Worm (Caenorhabditis elegans) whole organism, L4 larva: ENCODE results near the gene ifa-1.

Experiments
- ceh-62 ChIP-seq: sonication (generic microtip); optimal IDR thresholded peaks from 2 replicates; lab custom pipeline; 2017; ENCODE audit warnings: missing biosample characterization, missing genetic modification characterization
- mdl-1 ChIP-seq, 2 experiments: fragments of 150-350 bp in 1 of 2; sonication (generic microtip) in 1 of 2; optimal IDR thresholded peaks; 2 replicates each; lab custom pipeline; 2014 to 2017; ENCODE audit warnings: missing biosample characterization in 2 of 2, missing genetic modification characterization in 2 of 2
- unc-39 ChIP-seq: sonication (generic microtip); optimal IDR thresholded peaks from 2 replicates; lab custom pipeline; 2017; ENCODE audit warnings: missing biosample characterization, missing genetic modification characterization

ce11 chrX:11279276-11279675 lies 8.3 kb downstream of the ifa-1 start, which contains the start of gene F38B2.2:
- TF ChIP-seq unc-39 (tag; lab: Kevin White, UChicago): no peak
- TF ChIP-seq mdl-1 (tag; optimal IDR thresholded peaks at IDR 0.05; lab: Kevin White, UChicago): no peak
- TF ChIP-seq ceh-62 (tag; lab: Kevin White, UChicago): no peak
